Fruit fly (Drosophila melanogaster): Measurements from ENCODE around the gene Larp4B.

dm6 chr3L:3177872-3178271, 46.8 kb upstream of the Larp4B start:
- TF ChIP-seq lola (GFP tag; optimal IDR thresholded peaks at IDR 0.05) (no peak), h (GFP tag; optimal IDR thresholded peaks at IDR 0.05) (no peak), psq (GFP tag; optimal IDR thresholded peaks at IDR 0.05) (no peak), usp (GFP tag; optimal IDR thresholded peaks at IDR 0.05) (no peak), Sp1 (GFP tag; optimal IDR thresholded peaks at IDR 0.05) (no peak), jim (GFP tag; optimal IDR thresholded peaks at IDR 0.05) (no peak), Dfd (GFP tag; optimal IDR thresholded peaks at IDR 0.05) (no peak), Hr83 (GFP tag; optimal IDR thresholded peaks at IDR 0.05; ENCODE audit: poor library complexity, severe bottlenecking) (no peak), fru (GFP tag; optimal IDR thresholded peaks at IDR 0.05) (no peak), sage (GFP tag; optimal IDR thresholded peaks at IDR 0.05) (no peak)
